Worm (Caenorhabditis elegans) whole organism, late embryonic: ENCODE measurements around the gene Y43F4A.4.
A peak's percentile ranks its signal among the peaks of the same experiment; 100 is the strongest.
"Not testable (repeated sequence)": the region's sequence is repeated elsewhere in the genome, so short reads cannot be mapped to it uniquely, and the experiment has no call there.

Source experiments
- K02D7.2 ChIP-seq: sonication (generic microtip); optimal IDR thresholded peaks from 2 replicates; lab custom pipeline; 2017; ENCODE audit warnings: mild to moderate bottlenecking, missing genetic modification characterization, missing compliant biosample characterization
- K09A11.1 ChIP-seq: sonication (generic microtip); optimal IDR thresholded peaks from 2 replicates; lab custom pipeline; 2017; ENCODE audit warnings: antibody characterized with exemption, mild to moderate bottlenecking, missing genetic modification characterization, missing compliant biosample characterization; ENCODE audit not compliant: insufficient read depth
- T23F11.4 ChIP-seq: fragments of 200-800 bp; sonication (Bioruptor generic); optimal IDR thresholded peaks from 2 replicates; lab custom pipeline; 2018; ENCODE audit warnings: mild to moderate bottlenecking, missing genetic modification characterization, missing compliant biosample characterization
- Y22D7AL.16 ChIP-seq: sonication (generic microtip); optimal IDR thresholded peaks from 2 replicates; lab custom pipeline; 2016; ENCODE audit warnings: missing genetic modification characterization, missing compliant biosample characterization
- ama-1 ChIP-seq: fragments of 150-350 bp; optimal IDR thresholded peaks from 2 replicates; lab custom pipeline; 2014
- ceh-2 ChIP-seq: sonication (generic microtip); optimal IDR thresholded peaks from 2 replicates; lab custom pipeline; 2016; ENCODE audit warnings: missing genotype, missing genetic modification characterization, missing compliant biosample characterization
- ceh-45 ChIP-seq: fragments of 200-800 bp; sonication (Bioruptor generic); IDR thresholded peaks from 2 replicates; pipeline ENCODE4 v1.3.6; 2022; ENCODE audit warnings: missing genetic modification reagents, missing genetic modification characterization, missing compliant biosample characterization
- ceh-6 ChIP-seq: fragments of 200-800 bp; sonication (Bioruptor generic); optimal IDR thresholded peaks from 2 replicates; lab custom pipeline; 2018; ENCODE audit warnings: mild to moderate bottlenecking, missing genetic modification characterization, missing compliant biosample characterization
- ceh-9 ChIP-seq: sonication (generic microtip); optimal IDR thresholded peaks from 2 replicates; lab custom pipeline; 2016; ENCODE audit warnings: mild to moderate bottlenecking, missing genetic modification characterization, inconsistent platforms, missing compliant biosample characterization
- che-1 ChIP-seq: sonication (generic microtip); optimal IDR thresholded peaks from 2 replicates; lab custom pipeline; 2016; ENCODE audit warnings: mild to moderate bottlenecking, missing genetic modification characterization, missing compliant biosample characterization
- dmd-4 ChIP-seq: sonication (generic microtip); optimal IDR thresholded peaks from 2 replicates; lab custom pipeline; 2016; ENCODE audit warnings: borderline replicate concordance, missing genetic modification characterization, missing compliant biosample characterization
- fax-1 ChIP-seq: sonication (generic microtip); optimal IDR thresholded peaks from 2 replicates; lab custom pipeline; 2016; ENCODE audit warnings: missing genotype, missing genetic modification characterization, missing compliant biosample characterization
- fkh-6 ChIP-seq: sonication (generic microtip); optimal IDR thresholded peaks from 2 replicates; lab custom pipeline; 2016; ENCODE audit warnings: missing genetic modification characterization, missing compliant biosample characterization
- hlh-6 ChIP-seq: sonication (generic microtip); optimal IDR thresholded peaks from 2 replicates; lab custom pipeline; 2016; ENCODE audit warnings: missing genotype, missing genetic modification characterization, missing compliant biosample characterization
- hlh-8 ChIP-seq: sonication (generic microtip); optimal IDR thresholded peaks from 2 replicates; lab custom pipeline; 2016; ENCODE audit warnings: missing genotype, missing genetic modification characterization, missing compliant biosample characterization
- lin-11 ChIP-seq: fragments of 200-800 bp; sonication (Bioruptor generic); optimal IDR thresholded peaks from 2 replicates; lab custom pipeline; 2018; ENCODE audit warnings: mild to moderate bottlenecking, missing genetic modification characterization, missing compliant biosample characterization
- madf-2 ChIP-seq: sonication (generic microtip); optimal IDR thresholded peaks from 2 replicates; lab custom pipeline; 2017; ENCODE audit warnings: missing genetic modification characterization, missing compliant biosample characterization
- mec-3 ChIP-seq: sonication (generic microtip); optimal IDR thresholded peaks from 2 replicates; lab custom pipeline; 2016; ENCODE audit warnings: borderline replicate concordance, missing genetic modification characterization, missing compliant biosample characterization
- nfya-1 ChIP-seq: sonication (generic microtip); optimal IDR thresholded peaks from 2 replicates; lab custom pipeline; 2017; ENCODE audit warnings: missing genetic modification characterization, mild to moderate bottlenecking, missing compliant biosample characterization, antibody characterized with exemption, moderate library complexity
- nhr-11 ChIP-seq: fragments of 150-350 bp; optimal IDR thresholded peaks from 2 replicates; lab custom pipeline; 2014; ENCODE audit warnings: missing biosample characterization, missing genetic modification characterization
- nhr-232 ChIP-seq: sonication (generic microtip); optimal IDR thresholded peaks from 2 replicates; lab custom pipeline; 2016; ENCODE audit warnings: missing genetic modification characterization, missing compliant biosample characterization
- npax-4 ChIP-seq: sonication (generic microtip); optimal IDR thresholded peaks from 2 replicates; lab custom pipeline; 2016; ENCODE audit warnings: missing genetic modification characterization, missing compliant biosample characterization
- pag-3 ChIP-seq: sonication (generic microtip); optimal IDR thresholded peaks from 2 replicates; lab custom pipeline; 2016; ENCODE audit warnings: missing compliant biosample characterization, missing genetic modification characterization, borderline replicate concordance
- pax-1 ChIP-seq: fragments of 150-350 bp; optimal IDR thresholded peaks from 2 replicates; lab custom pipeline; 2014; ENCODE audit warnings: missing biosample characterization, missing genetic modification characterization
- pqm-1 ChIP-seq: sonication (generic microtip); optimal IDR thresholded peaks from 2 replicates; lab custom pipeline; 2016; ENCODE audit warnings: missing genetic modification characterization, missing compliant biosample characterization
- ref-2 ChIP-seq: sonication (generic microtip); optimal IDR thresholded peaks from 2 replicates; lab custom pipeline; 2016; ENCODE audit warnings: missing genetic modification characterization, missing compliant biosample characterization
- rnt-1 ChIP-seq: sonication (generic microtip); optimal IDR thresholded peaks from 2 replicates; lab custom pipeline; 2016; ENCODE audit warnings: missing genetic modification characterization, missing compliant biosample characterization
- sox-4 ChIP-seq: sonication (generic microtip); optimal IDR thresholded peaks from 2 replicates; lab custom pipeline; 2017; ENCODE audit warnings: mild to moderate bottlenecking, missing genetic modification characterization, inconsistent platforms, missing compliant biosample characterization
- tbx-2 ChIP-seq: sonication (generic microtip); optimal IDR thresholded peaks from 2 replicates; lab custom pipeline; 2016; ENCODE audit warnings: missing genetic modification characterization, missing compliant biosample characterization
- tbx-7 ChIP-seq: sonication (generic microtip); optimal IDR thresholded peaks from 2 replicates; lab custom pipeline; 2016; ENCODE audit warnings: missing genotype, missing genetic modification characterization, missing compliant biosample characterization
- unc-42 ChIP-seq: sonication (generic microtip); optimal IDR thresholded peaks from 2 replicates; lab custom pipeline; 2016; ENCODE audit warnings: missing genotype, missing genetic modification characterization, missing compliant biosample characterization
- unc-86 ChIP-seq: sonication (generic microtip); optimal IDR thresholded peaks from 2 replicates; lab custom pipeline; 2016; ENCODE audit warnings: missing genetic modification characterization, missing compliant biosample characterization

Y43F4A.4 gene

ce11 chrIII:13245281-13245680 lies at the start of gene Y43F4A.4:
Gene Y43F4A.4 (plus strand): TSS chrIII:13245581.
- not testable (repeated sequence) for TF ChIP-seq ama-1 (lab: Kevin White, UChicago); nhr-232; fkh-6 (tag; lab: Kevin White, UChicago)

ce11 chrIII:13201079-13201478 lies 44.3 kb upstream of the Y43F4A.4 start:
- TF ChIP-seq nfya-1 (tag; lab: Kevin White, UChicago) (peak; percentile 95), ama-1 (lab: Kevin White, UChicago) (no peak)

ce11 chrIII:13201901-13202300 lies 43.5 kb upstream of the Y43F4A.4 start:
- TF ChIP-seq tbx-7 (tag; lab: Kevin White, UChicago), result no peak
- no peak for TF ChIP-seq K09A11.1 (tag; lab: Kevin White, UChicago)
- TF ChIP-seq tbx-2 (tag; lab: Kevin White, UChicago), result no peak
- no peak for TF ChIP-seq ceh-6
- TF ChIP-seq nfya-1 (tag; lab: Kevin White, UChicago), result peak; percentile 94
- TF ChIP-seq unc-86 (tag; lab: Kevin White, UChicago), result no peak

- TF ChIP-seq K02D7.2 (tag; lab: Kevin White, UChicago) (peak; percentile 17), pax-1 (no peak)
Observed at ce11 chrIII:13204682-13205081, 40.7 kb upstream of the Y43F4A.4 start, which contains the start of gene Y39E4B.11. Gene Y39E4B.11 (plus strand): TSS chrIII:13204982.

- TF ChIP-seq npax-4 (tag; lab: Kevin White, UChicago) (no peak), lin-11 (no peak), dmd-4 (tag; lab: Kevin White, UChicago) (no peak), unc-42 (tag; lab: Kevin White, UChicago) (no peak), ceh-6 (no peak), hlh-6 (no peak), nhr-11 (no peak), ceh-2 (tag; lab: Kevin White, UChicago) (no peak), che-1 (no peak), pqm-1 (tag; lab: Kevin White, UChicago) (no peak), ref-2 (tag; lab: Kevin White, UChicago) (no peak), pag-3 (tag; lab: Kevin White, UChicago) (no peak), fax-1 (tag; lab: Kevin White, UChicago) (no peak)
Observed at ce11 chrIII:13208978-13209377, 36.4 kb upstream of the Y43F4A.4 start.

- no peak for TF ChIP-seq hlh-8
- TF ChIP-seq sox-4, result no peak
- no peak for TF ChIP-seq rnt-1 (tag; lab: Kevin White, UChicago)
- no peak for TF ChIP-seq madf-2 (tag; lab: Kevin White, UChicago)
- no peak for TF ChIP-seq T23F11.4 (GFP tag; lab: Kevin White, UChicago)
- TF ChIP-seq fkh-6 (tag; lab: Kevin White, UChicago), result no peak
- no peak for TF ChIP-seq ceh-45 (GFP tag; lab: Robert Waterston, UW)
- TF ChIP-seq Y22D7AL.16 (tag; lab: Kevin White, UChicago), result no peak
- no peak for TF ChIP-seq ceh-9 (tag; lab: Kevin White, UChicago)
- TF ChIP-seq mec-3 (tag; lab: Kevin White, UChicago), result no peak
- TF ChIP-seq K09A11.1 (tag; lab: Kevin White, UChicago), result no peak
- TF ChIP-seq, all 69 proteins: peak for 0
Observed at ce11 chrIII:13212366-13212765, 33.0 kb upstream of the Y43F4A.4 start, which contains the start of gene tsp-3. Gene tsp-3 (plus strand): TSS chrIII:13212666.
